Worm (Caenorhabditis elegans) whole organism, late embryonic: ENCODE results near the gene lipl-8.

Experiments used
- ceh-22 ChIP-seq: sonication (generic microtip); optimal IDR thresholded peaks from 2 replicates; lab custom pipeline; 2017; ENCODE audit warnings: missing biosample characterization, missing genetic modification characterization
- nhr-11 ChIP-seq: fragments of 150-350 bp; optimal IDR thresholded peaks from 2 replicates; lab custom pipeline; 2014; ENCODE audit warnings: missing biosample characterization, missing genetic modification characterization
- pat-9 ChIP-seq: fragments of 200-800 bp; sonication (Bioruptor generic); optimal IDR thresholded peaks from 2 replicates; lab custom pipeline; 2018; ENCODE audit warnings: mild to moderate bottlenecking, missing genetic modification characterization, moderate library complexity, missing compliant biosample characterization
- pax-1 ChIP-seq: fragments of 150-350 bp; optimal IDR thresholded peaks from 2 replicates; lab custom pipeline; 2014; ENCODE audit warnings: missing biosample characterization, missing genetic modification characterization
- ref-2 ChIP-seq: sonication (generic microtip); optimal IDR thresholded peaks from 2 replicates; lab custom pipeline; 2016; ENCODE audit warnings: missing genetic modification characterization, missing compliant biosample characterization

DNA sequence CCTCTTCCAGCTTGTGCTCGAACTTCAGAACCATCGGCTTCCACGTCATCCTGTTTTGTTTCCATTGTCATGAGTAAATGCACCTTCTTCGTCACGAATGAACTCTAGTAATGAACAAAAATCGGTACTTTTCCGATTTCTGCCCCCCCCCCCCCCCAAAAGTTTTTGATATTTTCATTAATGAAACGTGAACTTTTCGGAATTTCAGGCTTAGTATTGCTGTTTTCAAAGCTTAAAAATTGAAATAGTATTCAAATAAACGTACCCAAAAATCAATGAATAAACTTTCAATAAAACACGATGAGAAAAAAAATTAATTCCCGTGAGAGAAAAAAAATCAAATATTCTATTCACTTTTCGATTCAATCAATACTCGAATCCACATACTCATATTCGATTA, 31.1 kb upstream of the lipl-8 start, which contains the start of the genes scrm-7 and Y50E8A.10:
- TF ChIP-seq pax-1 (tag; lab: Kevin White, UChicago) (no peak), ref-2 (tag; lab: Kevin White, UChicago) (no peak), ceh-22 (no peak), nhr-11 (tag; lab: Kevin White, UChicago) (no peak), pat-9 (tag; lab: Kevin White, UChicago) (no peak)
